Worm (Caenorhabditis elegans) whole organism, early embryonic: ENCODE measurements around the gene K12H6.6.

Experiments
- B0310.2 ChIP-seq: sonication (generic microtip); optimal IDR thresholded peaks from 2 replicates; lab custom pipeline; 2016; ENCODE audit warnings: mild to moderate bottlenecking, missing genetic modification characterization, missing compliant biosample characterization
- ama-1 ChIP-seq: fragments of 150-350 bp; optimal IDR thresholded peaks from 2 replicates; lab custom pipeline; 2014
- ceh-13 ChIP-seq: fragments of 200-800 bp; sonication (Bioruptor generic); optimal IDR thresholded peaks from 2 replicates; lab custom pipeline; 2018; ENCODE audit warnings: mild to moderate bottlenecking, missing genetic modification characterization, missing compliant biosample characterization
- ceh-36 ChIP-seq: sonication (generic microtip); optimal IDR thresholded peaks from 2 replicates; lab custom pipeline; 2016; ENCODE audit warnings: missing genetic modification characterization, inconsistent platforms, missing compliant biosample characterization
- flt-1 ChIP-seq: fragments of 200-800 bp; sonication (Bioruptor generic); IDR thresholded peaks from 2 replicates; pipeline ENCODE4 v1.3.6; 2022; ENCODE audit warnings: missing genetic modification characterization, missing compliant biosample characterization
- hmbx-1 ChIP-seq: sonication (generic microtip); optimal IDR thresholded peaks from 2 replicates; lab custom pipeline; 2016; ENCODE audit warnings: mild to moderate bottlenecking, missing genetic modification characterization, missing compliant biosample characterization
- hmg-4 ChIP-seq: fragments of 200-800 bp; sonication (Bioruptor generic); optimal IDR thresholded peaks from 2 replicates; lab custom pipeline; 2018; ENCODE audit warnings: mild to moderate bottlenecking, missing genetic modification characterization, missing compliant biosample characterization
- hnd-1 ChIP-seq: sonication (generic microtip); optimal IDR thresholded peaks from 2 replicates; lab custom pipeline; 2016; ENCODE audit warnings: missing genetic modification characterization, missing compliant biosample characterization
- pes-1 ChIP-seq: fragments of 200-800 bp; sonication (Bioruptor generic); IDR thresholded peaks from 2 replicates; pipeline ENCODE4 v1.3.6; 2022; ENCODE audit warnings: missing genetic modification reagents, missing genetic modification characterization, missing compliant biosample characterization
- scrt-1 ChIP-seq: fragments of 200-800 bp; sonication (Bioruptor generic); IDR thresholded peaks from 2 replicates; pipeline ENCODE4 v1.3.6; 2022; ENCODE audit warnings: missing genetic modification characterization, missing compliant biosample characterization
- sea-1 ChIP-seq: fragments of 200-800 bp; sonication (Bioruptor generic); conservative IDR thresholded peaks from 2 replicates; pipeline ENCODE4 v1.3.6; 2022; ENCODE audit warnings: missing genetic modification characterization, missing compliant biosample characterization
- tbx-11 ChIP-seq: fragments of 200-800 bp; sonication (Bioruptor generic); IDR thresholded peaks from 2 replicates; pipeline ENCODE4 v1.3.6; 2022; ENCODE audit warnings: missing genetic modification characterization, missing compliant biosample characterization
- tra-4 ChIP-seq: sonication (generic microtip); optimal IDR thresholded peaks from 2 replicates; lab custom pipeline; 2017; ENCODE audit warnings: missing genetic modification characterization, missing compliant biosample characterization

DNA sequence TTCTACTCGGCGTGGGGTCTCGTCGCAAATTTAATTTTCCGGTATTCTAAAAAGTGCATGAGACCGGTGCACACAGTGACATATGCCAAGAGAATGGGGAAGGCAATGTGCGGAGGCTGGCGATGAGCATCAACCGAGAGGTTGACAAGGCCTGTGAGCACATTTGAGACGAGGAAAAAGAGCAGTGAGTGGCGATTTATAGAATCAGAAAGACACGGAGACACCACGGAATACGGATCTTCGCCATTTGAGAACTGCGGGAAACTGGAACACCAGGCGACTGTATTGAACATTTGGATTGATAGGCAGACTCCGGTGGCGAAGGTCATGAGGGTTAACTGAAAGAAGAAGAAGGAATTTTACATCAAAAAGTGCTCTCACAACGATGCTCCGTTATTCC is 47.9 kb upstream of the K12H6.6 start:
- TF ChIP-seq flt-1 (GFP tag; lab: Robert Waterston, UW) = no peak
- TF ChIP-seq ama-1 (lab: Kevin White, UChicago) = no peak
- TF ChIP-seq hmbx-1 (tag; lab: Kevin White, UChicago) = no peak
- TF ChIP-seq hmg-4 = no peak
- TF ChIP-seq pes-1 (GFP tag; lab: Robert Waterston, UW) = no peak
- no peak for TF ChIP-seq ceh-36 (tag; lab: Kevin White, UChicago)
- TF ChIP-seq scrt-1 (GFP tag; lab: Robert Waterston, UW) = no peak
- TF ChIP-seq ceh-13 (GFP tag; lab: Kevin White, UChicago) = no peak
- no peak for TF ChIP-seq tra-4 (tag; lab: Kevin White, UChicago)
- no peak for TF ChIP-seq B0310.2
- no peak for TF ChIP-seq sea-1
- TF ChIP-seq hnd-1 (tag; lab: Kevin White, UChicago) = no peak
- TF ChIP-seq tbx-11 (GFP tag; lab: Robert Waterston, UW) = no peak
